Fruit fly (Drosophila melanogaster) whole organism, prepupa: ENCODE results near the gene CG8300.
A peak's percentile ranks its signal among the peaks of the same experiment; 100 is the strongest.

ENCODE experiments used
- Blimp-1 ChIP-seq: fragments of 200-800 bp; sonication (Bioruptor generic); optimal IDR thresholded peaks from 3 replicates; lab custom pipeline; 2017; ENCODE audit warnings: missing biosample characterization, missing genetic modification characterization, mild to moderate bottlenecking, moderate library complexity, missing genetic modification reagents
- CG10631 ChIP-seq: fragments of 200-800 bp; sonication (Bioruptor generic); optimal IDR thresholded peaks from 2 replicates; lab custom pipeline; 2016; ENCODE audit warnings: missing biosample characterization, missing genetic modification characterization
- CG10669 ChIP-seq: fragments of 200-800 bp; sonication (Bioruptor generic); optimal IDR thresholded peaks from 3 replicates; lab custom pipeline; 2018; ENCODE audit warnings: missing biosample characterization, mild to moderate bottlenecking, missing genetic modification characterization, moderate library complexity
- CG11294 ChIP-seq: fragments of 200-800 bp; sonication (Bioruptor generic); IDR thresholded peaks from 2 replicates; pipeline ENCODE4 v1.3.6; 2022; ENCODE audit warnings: missing biosample characterization, missing genetic modification characterization
- CG11762 ChIP-seq: fragments of 200-800 bp; sonication (Bioruptor generic); optimal IDR thresholded peaks from 3 replicates; lab custom pipeline; 2016; ENCODE audit warnings: missing biosample characterization, missing genetic modification characterization; ENCODE audit not compliant: insufficient read depth
- CG15336 ChIP-seq: fragments of 200-800 bp; sonication (Bioruptor generic); IDR thresholded peaks from 2 replicates; pipeline ENCODE4 v1.3.6; 2022; ENCODE audit warnings: missing biosample characterization, missing genetic modification characterization
- CG1621 ChIP-seq: fragments of 200-800 bp; sonication (Bioruptor generic); optimal IDR thresholded peaks from 3 replicates; lab custom pipeline; 2018; ENCODE audit warnings: missing biosample characterization, mild to moderate bottlenecking, missing genetic modification characterization
- CG16779 ChIP-seq: fragments of 200-800 bp; sonication (Bioruptor generic); optimal IDR thresholded peaks from 3 replicates; lab custom pipeline; 2017; ENCODE audit warnings: missing biosample characterization, mild to moderate bottlenecking, missing genetic modification characterization
- CG3032 ChIP-seq: fragments of 200-800 bp; optimal IDR thresholded peaks from 2 replicates; lab custom pipeline; 2019; ENCODE audit warnings: missing biosample characterization, mild to moderate bottlenecking, missing genetic modification characterization, moderate library complexity
- CG31627 ChIP-seq: fragments of 200-800 bp; sonication (Bioruptor generic); optimal IDR thresholded peaks from 3 replicates; lab custom pipeline; 2016; ENCODE audit warnings: missing biosample characterization, missing genetic modification characterization
- CG32006 ChIP-seq: fragments of 200-800 bp; sonication (Bioruptor generic); optimal IDR thresholded peaks from 3 replicates; lab custom pipeline; 2017; ENCODE audit warnings: missing biosample characterization, mild to moderate bottlenecking, missing genetic modification characterization
- CG34406 ChIP-seq: fragments of 200-800 bp; sonication (Bioruptor generic); optimal IDR thresholded peaks from 3 replicates; lab custom pipeline; 2016; ENCODE audit warnings: missing biosample characterization, missing genetic modification characterization
- CG4318 ChIP-seq: fragments of 200-800 bp; sonication (Bioruptor generic); optimal IDR thresholded peaks from 3 replicates; lab custom pipeline; 2017; ENCODE audit warnings: missing biosample characterization, mild to moderate bottlenecking, missing genetic modification characterization
- CG6163 ChIP-seq: fragments of 200-800 bp; sonication (Bioruptor generic); IDR thresholded peaks from 3 replicates; pipeline ENCODE4 v1.3.6; 2022; ENCODE audit warnings: missing biosample characterization, missing genetic modification characterization
- CG6276 ChIP-seq: fragments of 200-800 bp; sonication (Bioruptor generic); optimal IDR thresholded peaks from 2 replicates; lab custom pipeline; 2017; ENCODE audit warnings: missing biosample characterization, mild to moderate bottlenecking, missing genetic modification characterization
- CG6792 ChIP-seq: fragments of 200-800 bp; sonication (Bioruptor generic); optimal IDR thresholded peaks from 3 replicates; lab custom pipeline; 2016; ENCODE audit warnings: missing biosample characterization, missing genetic modification characterization
- CG6854 ChIP-seq: fragments of 200-800 bp; sonication (Bioruptor generic); optimal IDR thresholded peaks from 2 replicates; lab custom pipeline; 2017; ENCODE audit warnings: missing biosample characterization, mild to moderate bottlenecking, missing genetic modification characterization
- CG7368 ChIP-seq: fragments of 200-800 bp; sonication (Bioruptor generic); optimal IDR thresholded peaks from 3 replicates; lab custom pipeline; 2016; ENCODE audit warnings: missing biosample characterization, missing genetic modification characterization
- CG8119 ChIP-seq: fragments of 200-800 bp; sonication (Bioruptor generic); IDR thresholded peaks from 3 replicates; pipeline ENCODE4 v1.3.6; 2022; ENCODE audit warnings: missing biosample characterization, missing genetic modification characterization
- CG8319 ChIP-seq: fragments of 200-800 bp; sonication (Bioruptor generic); optimal IDR thresholded peaks from 3 replicates; lab custom pipeline; 2016; ENCODE audit warnings: missing biosample characterization, missing genetic modification characterization
- CG8632 ChIP-seq: fragments of 200-800 bp; sonication (Bioruptor generic); optimal IDR thresholded peaks from 3 replicates; lab custom pipeline; 2016; ENCODE audit warnings: missing biosample characterization, missing genetic modification characterization
- CG9139 ChIP-seq: fragments of 200-800 bp; sonication (Bioruptor generic); optimal IDR thresholded peaks from 3 replicates; lab custom pipeline; 2017; ENCODE audit warnings: missing biosample characterization, mild to moderate bottlenecking, missing genetic modification characterization
- Eip75B ChIP-seq: fragments of 200-800 bp; sonication (Bioruptor generic); optimal IDR thresholded peaks from 3 replicates; lab custom pipeline; 2016; ENCODE audit warnings: missing biosample characterization, missing genetic modification characterization
- Eip78C ChIP-seq: fragments of 200-800 bp; sonication (Bioruptor generic); peaks from one replicate; lab custom pipeline; 2016; ENCODE audit warnings: missing biosample characterization, missing genetic modification characterization
- Ets21C ChIP-seq: fragments of 200-800 bp; sonication (Bioruptor generic); optimal IDR thresholded peaks from 3 replicates; lab custom pipeline; 2016; ENCODE audit warnings: missing biosample characterization, missing genetic modification characterization
- Gug ChIP-seq: fragments of 200-800 bp; sonication (Bioruptor generic); IDR thresholded peaks from 2 replicates; pipeline ENCODE4 v1.3.6; 2022; ENCODE audit warnings: missing biosample characterization, missing genetic modification characterization
- Hr38 ChIP-seq: sonication (Bioruptor generic); optimal IDR thresholded peaks from 2 replicates; lab custom pipeline; 2016; ENCODE audit warnings: missing biosample characterization, missing genetic modification characterization
- Hr39 ChIP-seq: fragments of 200-800 bp; sonication (Bioruptor generic); optimal IDR thresholded peaks from 2 replicates; lab custom pipeline; 2016; ENCODE audit warnings: missing biosample characterization, missing genetic modification characterization
- Met ChIP-seq: fragments of 200-800 bp; sonication (Bioruptor generic); optimal IDR thresholded peaks from 3 replicates; lab custom pipeline; 2016; ENCODE audit warnings: missing biosample characterization, missing genetic modification characterization
- OdsH ChIP-seq: fragments of 200-800 bp; sonication (Bioruptor generic); optimal IDR thresholded peaks from 3 replicates; lab custom pipeline; 2016; ENCODE audit warnings: missing biosample characterization, missing genetic modification characterization
- Smox ChIP-seq: fragments of 200-800 bp; sonication (Bioruptor generic); optimal IDR thresholded peaks from 3 replicates; lab custom pipeline; 2016; ENCODE audit warnings: missing biosample characterization, missing genetic modification characterization
- Sox102F ChIP-seq: fragments of 200-800 bp; sonication (Bioruptor generic); optimal IDR thresholded peaks from 2 replicates; lab custom pipeline; 2016; ENCODE audit warnings: missing biosample characterization, mild to moderate bottlenecking, missing genetic modification characterization
- Sox14 ChIP-seq: fragments of 200-800 bp; sonication (Bioruptor generic); optimal IDR thresholded peaks from 3 replicates; lab custom pipeline; 2016; ENCODE audit warnings: missing biosample characterization, missing genetic modification characterization
- Sox15 ChIP-seq: fragments of 200-800 bp; sonication (Bioruptor generic); optimal IDR thresholded peaks from 3 replicates; lab custom pipeline; 2016; ENCODE audit warnings: missing biosample characterization, missing genetic modification characterization
- achi ChIP-seq: fragments of 200-800 bp; sonication (Bioruptor generic); optimal IDR thresholded peaks from 3 replicates; lab custom pipeline; 2016; ENCODE audit warnings: missing biosample characterization, missing genetic modification characterization
- acj6 ChIP-seq: fragments of 200-800 bp; sonication (Bioruptor generic); optimal IDR thresholded peaks from 3 replicates; lab custom pipeline; 2016; ENCODE audit warnings: missing biosample characterization, missing genetic modification characterization
- dac ChIP-seq: fragments of 200-800 bp; sonication (Bioruptor generic); optimal IDR thresholded peaks from 2 replicates; lab custom pipeline; 2017; ENCODE audit warnings: missing biosample characterization, mild to moderate bottlenecking, missing genetic modification characterization
- dsx ChIP-seq: fragments of 200-800 bp; optimal IDR thresholded peaks from 3 replicates; lab custom pipeline; 2019; ENCODE audit warnings: missing biosample characterization, mild to moderate bottlenecking, missing genetic modification characterization, moderate library complexity; ENCODE audit not compliant: poor library complexity, severe bottlenecking
- eg ChIP-seq: fragments of 200-800 bp; sonication (Bioruptor generic); IDR thresholded peaks from 3 replicates; pipeline ENCODE4 v1.3.6; 2022; ENCODE audit warnings: missing biosample characterization, missing genetic modification characterization
- esn ChIP-seq: fragments of 200-800 bp; sonication (Bioruptor generic); optimal IDR thresholded peaks from 2 replicates; lab custom pipeline; 2016; ENCODE audit warnings: missing biosample characterization, mild to moderate bottlenecking, missing genetic modification characterization, moderate library complexity
- fd59A ChIP-seq: fragments of 200-800 bp; sonication (Bioruptor generic); optimal IDR thresholded peaks from 2 replicates; lab custom pipeline; 2017; ENCODE audit warnings: missing biosample characterization, mild to moderate bottlenecking, missing genetic modification characterization, missing genetic modification reagents
- fd85E ChIP-seq: fragments of 200-800 bp; sonication (Bioruptor generic); optimal IDR thresholded peaks from 3 replicates; lab custom pipeline; 2016; ENCODE audit warnings: missing biosample characterization, missing genetic modification characterization
- fkh ChIP-seq: fragments of 200-800 bp; sonication (Bioruptor generic); optimal IDR thresholded peaks from 3 replicates; lab custom pipeline; 2017; ENCODE audit warnings: missing biosample characterization, mild to moderate bottlenecking, missing genetic modification characterization, moderate library complexity
- lz ChIP-seq: fragments of 200-800 bp; sonication (Bioruptor generic); optimal IDR thresholded peaks from 3 replicates; lab custom pipeline; 2016; ENCODE audit warnings: missing biosample characterization, missing genetic modification characterization
- pdm3 ChIP-seq: fragments of 200-800 bp; sonication (Bioruptor generic); optimal IDR thresholded peaks from 3 replicates; lab custom pipeline; 2016; ENCODE audit warnings: missing biosample characterization, missing genetic modification characterization
- salr ChIP-seq, 2 experiments: fragments of 200-800 bp; sonication (Bioruptor generic); optimal IDR thresholded peaks; 3 replicates each; lab custom pipeline; 2016 to 2018; ENCODE audit warnings: missing biosample characterization in 2 of 2, missing genetic modification characterization in 2 of 2, mild to moderate bottlenecking in 1 of 2
- spab ChIP-seq: fragments of 200-800 bp; sonication (Bioruptor generic); optimal IDR thresholded peaks from 2 replicates; lab custom pipeline; 2017; ENCODE audit warnings: missing biosample characterization, mild to moderate bottlenecking, missing genetic modification characterization, missing genetic modification reagents
- ss ChIP-seq, 2 experiments: fragments of 200-800 bp; sonication (Bioruptor generic); optimal IDR thresholded peaks; 2 replicates in 1 of 2; 3 replicates in 1 of 2; lab custom pipeline; 2017 to 2018; ENCODE audit warnings: mild to moderate bottlenecking in 2 of 2, missing biosample characterization in 2 of 2, missing genetic modification characterization in 2 of 2, moderate library complexity in 1 of 2
- svp ChIP-seq: fragments of 200-800 bp; sonication (Bioruptor generic); peaks from one replicate; lab custom pipeline; 2016; ENCODE audit warnings: missing biosample characterization, missing genetic modification characterization
- topi ChIP-seq: fragments of 200-800 bp; sonication (Bioruptor generic); optimal IDR thresholded peaks from 3 replicates; lab custom pipeline; 2016; ENCODE audit warnings: missing biosample characterization, missing genetic modification characterization
- vri ChIP-seq: fragments of 200-800 bp; sonication (Bioruptor generic); optimal IDR thresholded peaks from 3 replicates; lab custom pipeline; 2016; ENCODE audit warnings: missing biosample characterization, mild to moderate bottlenecking, missing genetic modification characterization

CG8300 gene

DNA sequence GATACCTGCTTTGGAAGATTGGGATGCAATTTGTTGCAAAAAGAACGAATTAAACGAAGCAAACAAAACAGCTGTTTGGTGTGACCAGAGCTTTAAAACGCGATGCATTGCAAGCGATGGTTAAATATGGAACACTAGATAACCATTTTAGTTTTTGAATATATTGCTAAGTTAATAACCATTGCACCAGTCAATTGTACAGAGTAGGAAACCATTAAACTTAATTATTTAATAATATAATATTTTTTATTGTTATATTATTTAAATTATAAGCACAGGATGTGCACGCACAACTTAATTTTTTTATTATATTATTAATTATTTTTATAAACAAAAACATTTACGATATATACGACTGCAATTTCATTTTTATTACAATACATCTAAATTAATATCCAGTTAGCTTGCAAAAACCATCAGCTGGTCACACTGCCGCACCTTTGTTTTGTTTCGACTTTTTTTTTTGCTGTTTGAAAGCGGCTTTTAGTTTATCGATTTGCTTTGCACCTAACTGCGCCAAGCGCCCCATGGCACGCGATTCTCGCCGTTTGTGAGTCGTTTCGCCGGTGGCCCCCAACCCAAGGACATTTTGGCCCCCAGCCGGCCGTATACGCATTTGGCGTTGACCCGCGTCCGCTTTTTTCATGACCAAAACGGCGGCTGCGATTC is at the start of gene CG8300, which contains the start of gene CG4617:
Gene CG8300 (plus strand): TSS at position 486 of the 669 bp plus-strand sequence.
Gene CG4617 (minus strand): TSS at position 92 of the 669 bp plus-strand sequence.
- TF ChIP-seq Ets21C: no peak
- TF ChIP-seq CG6276 (GFP tag; lab: Kevin White, UChicago): no peak
- TF ChIP-seq CG10669 (GFP tag; lab: Kevin White, UChicago): no peak
- no peak for TF ChIP-seq Hr38 (GFP tag; lab: Kevin White, UChicago)
- peak; percentile 7 for TF ChIP-seq CG6792 (GFP tag; lab: Kevin White, UChicago)
- TF ChIP-seq CG1621 (tag; lab: Kevin White, UChicago): no peak
- TF ChIP-seq CG6163 (GFP tag; lab: Robert Waterston, UW): 0 out of 3 replicates have a peak, but pooled peaks have one; percentile 7
- no peak for TF ChIP-seq CG16779 (tag; lab: Kevin White, UChicago)
- no peak for TF ChIP-seq vri (GFP tag; lab: Kevin White, UChicago)
- TF ChIP-seq CG8119 (GFP tag; lab: Robert Waterston, UW): 0 out of 3 replicates have a peak, but pooled peaks have one; percentile 28
- TF ChIP-seq Gug (GFP tag; lab: Robert Waterston, UW): no peak
- TF ChIP-seq pdm3: no peak
- TF ChIP-seq CG4318 (GFP tag; lab: Kevin White, UChicago): no peak
- no peak for TF ChIP-seq CG15336 (GFP tag; lab: Robert Waterston, UW)
- TF ChIP-seq fkh: peak; percentile 18
- TF ChIP-seq CG11294 (GFP tag; lab: Robert Waterston, UW): no peak; the same call in 1 of the 2 replicates
- peak; percentile 0 for TF ChIP-seq lz (GFP tag; lab: Kevin White, UChicago)
- TF ChIP-seq Hr39 (GFP tag; lab: Kevin White, UChicago): no peak
- no peak for TF ChIP-seq CG8632
- no peak for TF ChIP-seq Met (GFP tag; lab: Kevin White, UChicago)
- TF ChIP-seq CG10631 (GFP tag; lab: Kevin White, UChicago): peak; percentile 40
- no peak for TF ChIP-seq CG8319 (GFP tag; lab: Kevin White, UChicago)
- no peak for TF ChIP-seq Eip75B (GFP tag; lab: Kevin White, UChicago)
- TF ChIP-seq fd59A (GFP tag; lab: Kevin White, UChicago): no peak
- TF ChIP-seq salr (GFP tag; optimal IDR thresholded peaks at IDR 0.05; lab: Kevin White, UChicago): peak in 1 of 2 experiments; percentile 14
- no peak for TF ChIP-seq topi (GFP tag; lab: Kevin White, UChicago)
- TF ChIP-seq achi (GFP tag; lab: Kevin White, UChicago): no peak
- TF ChIP-seq CG9139 (GFP tag; lab: Kevin White, UChicago): no peak
- TF ChIP-seq dsx: peak; percentile 12
- TF ChIP-seq CG11762 (GFP tag; lab: Kevin White, UChicago): peak; percentile 9
- TF ChIP-seq fd85E (GFP tag; lab: Kevin White, UChicago): no peak
- TF ChIP-seq CG7368 (GFP tag; lab: Kevin White, UChicago): no peak
- peak; percentile 73 for TF ChIP-seq svp
- peak; percentile 24 for TF ChIP-seq CG3032 (tag; lab: Kevin White, UChicago)
- peak; percentile 20 for TF ChIP-seq CG32006 (GFP tag; lab: Kevin White, UChicago)
- TF ChIP-seq CG34406 (GFP tag; lab: Kevin White, UChicago): peak; percentile 16
- TF ChIP-seq Sox15 (GFP tag; lab: Kevin White, UChicago): no peak
- peak; percentile 9 for TF ChIP-seq OdsH (GFP tag; lab: Kevin White, UChicago)
- TF ChIP-seq ss (GFP tag; optimal IDR thresholded peaks at IDR 0.05; lab: Kevin White, UChicago): peak in 1 of 2 experiments; percentile 26
- TF ChIP-seq Sox102F (GFP tag; lab: Kevin White, UChicago): no peak
- TF ChIP-seq dac (GFP tag; lab: Kevin White, UChicago): no peak
- no peak for TF ChIP-seq CG31627 (GFP tag; lab: Kevin White, UChicago)
- TF ChIP-seq spab (GFP tag; lab: Kevin White, UChicago): no peak
- TF ChIP-seq Eip78C (GFP tag; lab: Kevin White, UChicago): peak; percentile 49
- peak; percentile 25 for TF ChIP-seq esn (GFP tag; lab: Kevin White, UChicago)
- TF ChIP-seq acj6 (GFP tag; lab: Kevin White, UChicago): peak; percentile 1
- TF ChIP-seq Blimp-1 (GFP tag; lab: Kevin White, UChicago): no peak
- no peak for TF ChIP-seq CG6854 (GFP tag; lab: Kevin White, UChicago)
- TF ChIP-seq Sox14 (GFP tag; lab: Kevin White, UChicago): peak; percentile 21
- TF ChIP-seq Smox (GFP tag; lab: Kevin White, UChicago): no peak
- TF ChIP-seq eg: no peak
